Worm (Caenorhabditis elegans): ENCODE data around the gene F14F9.2.

Gene F14F9.2

DNA sequence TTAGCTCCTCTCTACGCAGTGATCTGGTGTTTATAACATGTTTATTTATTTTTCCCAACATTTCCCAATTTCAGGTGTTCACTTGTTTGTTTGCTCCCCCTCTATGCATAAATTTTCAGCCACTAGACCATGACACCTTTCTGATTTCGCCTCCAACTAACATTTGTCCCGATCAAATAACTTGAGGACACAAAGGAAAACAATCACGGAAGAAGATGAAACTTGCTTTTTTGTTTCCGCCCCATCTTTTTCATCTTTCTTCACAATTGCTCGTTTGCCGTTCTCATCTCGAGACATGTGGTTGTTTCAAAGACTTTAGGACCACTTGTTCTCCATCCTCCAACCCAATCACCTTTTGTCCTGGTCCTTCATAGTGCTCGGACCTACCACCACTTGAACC lies 17.8 kb upstream of the F14F9.2 start, which contains the start of gene F14F9.5:
Gene F14F9.5, plus strand, starts transcription at position 301 of the 400 bp plus-strand sequence.
- no peak for TF ChIP-seq hnd-1 (tag; optimal IDR thresholded peaks at IDR 0.05)
- TF ChIP-seq tbx-37 (GFP tag; conservative IDR thresholded peaks at IDR 0.05), result no peak
- no peak for TF ChIP-seq hmbx-1 (tag; optimal IDR thresholded peaks at IDR 0.05)
- TF ChIP-seq tra-4 (tag; optimal IDR thresholded peaks at IDR 0.05), result no peak
- no peak for TF ChIP-seq hmg-4 (GFP tag; optimal IDR thresholded peaks at IDR 0.05)
- TF ChIP-seq sea-1 (GFP tag; conservative IDR thresholded peaks at IDR 0.05), result no peak
- no peak for TF ChIP-seq tbx-11 (GFP tag; IDR thresholded peaks at IDR 0.05)

DNA sequence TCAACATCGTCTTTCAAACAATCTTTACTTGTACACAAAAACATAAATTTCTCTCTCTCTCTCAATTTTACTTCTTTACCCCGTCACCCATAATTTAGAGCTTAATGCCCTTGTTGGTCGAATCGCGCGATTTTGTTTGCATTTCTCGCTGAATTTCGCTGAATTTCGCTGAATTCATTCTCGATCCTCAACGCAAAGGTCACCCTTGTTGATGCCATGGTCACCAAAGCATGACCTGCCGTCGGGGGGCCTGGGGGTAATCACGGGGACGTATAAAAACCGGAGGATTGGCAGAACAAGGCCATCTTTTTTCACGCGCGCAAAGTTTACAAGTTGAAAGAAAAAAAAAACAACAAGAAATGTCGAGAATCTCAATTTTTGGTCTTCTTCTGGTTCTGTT lies 14.6 kb upstream of the F14F9.2 start, which contains the start of gene F14F9.8:
Gene F14F9.8, plus strand, starts transcription at position 301 of the 400 bp plus-strand sequence.
- TF ChIP-seq tbx-37 (GFP tag; conservative IDR thresholded peaks at IDR 0.05) (no peak), hmbx-1 (tag; optimal IDR thresholded peaks at IDR 0.05) (no peak), hnd-1 (tag; optimal IDR thresholded peaks at IDR 0.05) (no peak), ceh-36 (tag; optimal IDR thresholded peaks at IDR 0.05) (no peak), tra-4 (tag; optimal IDR thresholded peaks at IDR 0.05) (no peak), B0310.2 (tag; optimal IDR thresholded peaks at IDR 0.05) (no peak), ama-1 (optimal IDR thresholded peaks at IDR 0.05) (no peak), ets-7 (tag; optimal IDR thresholded peaks at IDR 0.05) (no peak), flt-1 (GFP tag; IDR thresholded peaks at IDR 0.05) (no peak), sea-1 (GFP tag; conservative IDR thresholded peaks at IDR 0.05) (no peak), hmg-4 (GFP tag; optimal IDR thresholded peaks at IDR 0.05) (no peak), ceh-13 (GFP tag; optimal IDR thresholded peaks at IDR 0.05) (no peak), F13C5.2 (tag; optimal IDR thresholded peaks at IDR 0.05) (no peak), tbx-11 (GFP tag; IDR thresholded peaks at IDR 0.05) (no peak), aly-1 (tag; optimal IDR thresholded peaks at IDR 0.05) (no peak), pes-1 (GFP tag; IDR thresholded peaks at IDR 0.05) (no peak), scrt-1 (GFP tag; IDR thresholded peaks at IDR 0.05) (no peak)

DNA sequence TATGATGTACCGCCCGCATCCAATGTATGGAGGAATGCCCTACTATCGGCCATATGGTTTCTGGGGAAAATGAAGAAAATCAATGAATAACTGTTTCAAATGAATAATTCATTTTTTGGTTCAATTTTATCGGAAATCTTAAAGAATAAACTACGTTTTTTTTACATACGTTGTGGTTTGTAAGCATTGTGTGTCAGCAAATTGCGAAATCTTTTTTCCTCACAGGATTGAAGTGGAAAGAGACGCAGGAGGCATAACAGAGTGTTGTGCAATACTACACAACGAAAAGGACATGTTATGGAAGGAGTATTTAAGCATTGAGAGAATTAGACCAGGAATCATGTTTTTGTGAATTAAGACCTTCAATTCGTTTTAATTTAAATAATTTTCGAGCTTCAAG lies 13.3 kb upstream of the F14F9.2 start:
- TF ChIP-seq hnd-1 (tag; optimal IDR thresholded peaks at IDR 0.05) (no peak), sea-1 (GFP tag; conservative IDR thresholded peaks at IDR 0.05) (no peak), flt-1 (GFP tag; IDR thresholded peaks at IDR 0.05) (no peak), ceh-36 (tag; optimal IDR thresholded peaks at IDR 0.05) (no peak), tbx-37 (GFP tag; conservative IDR thresholded peaks at IDR 0.05) (no peak), tra-4 (tag; optimal IDR thresholded peaks at IDR 0.05) (no peak)

DNA sequence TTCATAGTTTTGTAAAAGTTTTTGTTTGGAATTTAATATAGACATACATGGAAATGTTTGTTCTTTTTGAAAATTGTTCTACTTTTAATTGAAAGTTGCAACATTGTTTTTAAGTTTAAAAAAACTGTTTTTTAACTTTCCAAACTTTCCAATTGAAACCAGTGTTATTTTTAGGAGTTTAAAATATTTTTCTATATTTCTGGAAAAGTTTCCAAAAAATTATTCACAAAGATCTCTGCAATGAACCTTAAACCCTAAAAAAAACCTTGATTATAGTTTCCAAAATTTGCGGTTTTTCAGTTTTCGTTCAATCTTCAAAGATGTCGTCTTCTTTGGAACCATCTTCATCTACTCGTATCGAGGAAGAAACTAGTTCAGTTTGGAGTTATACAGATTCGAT lies 12.2 kb upstream of the F14F9.2 start, which contains the start of gene F14F9.4:
Gene F14F9.4, plus strand, starts transcription at position 301 of the 400 bp plus-strand sequence.
- TF ChIP-seq flt-1 (GFP tag; IDR thresholded peaks at IDR 0.05) (no peak), ceh-36 (tag; optimal IDR thresholded peaks at IDR 0.05) (no peak), scrt-1 (GFP tag; IDR thresholded peaks at IDR 0.05) (no peak), tra-4 (tag; optimal IDR thresholded peaks at IDR 0.05) (no peak), ceh-13 (GFP tag; optimal IDR thresholded peaks at IDR 0.05) (no peak), tbx-11 (GFP tag; IDR thresholded peaks at IDR 0.05) (no peak), hmbx-1 (tag; optimal IDR thresholded peaks at IDR 0.05) (no peak), hmg-4 (GFP tag; optimal IDR thresholded peaks at IDR 0.05) (no peak)

DNA sequence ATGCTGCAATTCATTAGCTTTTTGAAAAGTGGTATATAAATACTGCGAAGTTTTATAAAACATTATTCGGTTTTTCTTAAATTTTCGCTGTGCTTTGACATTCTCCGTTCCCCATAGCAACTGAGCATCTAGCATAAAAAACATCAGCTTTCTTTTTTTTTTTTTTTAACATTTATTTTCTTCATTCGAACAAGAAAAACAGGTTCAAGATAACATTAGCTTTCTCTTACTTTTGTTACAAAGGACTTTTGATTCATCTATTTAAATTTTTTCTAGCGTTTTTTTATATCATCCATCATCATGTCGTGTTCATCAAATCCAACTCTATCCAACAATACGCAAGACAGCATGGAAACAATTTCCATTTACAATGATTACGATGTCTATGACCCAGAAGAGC lies 6.7 kb upstream of the F14F9.2 start, which contains the start of gene F14F9.3:
Gene F14F9.3, plus strand, starts transcription at position 301 of the 400 bp plus-strand sequence.
- TF ChIP-seq F13C5.2 (tag; optimal IDR thresholded peaks at IDR 0.05) (no peak), tbx-37 (GFP tag; conservative IDR thresholded peaks at IDR 0.05) (no peak)

DNA sequence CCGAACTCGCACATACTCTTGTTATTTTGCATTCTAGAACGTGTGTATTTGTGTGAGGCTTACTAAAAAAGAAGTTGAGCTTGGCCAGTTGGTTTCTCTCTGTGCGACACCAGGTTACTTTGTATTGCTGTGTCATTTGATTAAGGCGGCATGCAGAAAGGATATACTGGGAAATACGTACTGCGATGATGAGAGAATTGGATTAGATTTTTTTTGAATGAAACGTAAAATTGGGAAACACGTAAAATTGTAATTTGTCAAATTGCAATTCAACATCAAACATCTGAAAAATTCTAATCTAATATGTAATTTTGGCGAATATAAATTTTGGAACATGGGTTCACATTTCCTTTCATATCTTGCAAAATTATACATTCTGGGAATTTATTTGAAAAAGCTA lies 856 bp upstream of the F14F9.2 start, which contains the start of gene srh-129:
Gene srh-129, minus strand, starts transcription at position 101 of the 400 bp plus-strand sequence.
- TF ChIP-seq hnd-1 (tag; optimal IDR thresholded peaks at IDR 0.05), result no peak
- no peak for TF ChIP-seq tra-4 (tag; optimal IDR thresholded peaks at IDR 0.05)
- TF ChIP-seq aly-1 (tag; optimal IDR thresholded peaks at IDR 0.05), result no peak
- no peak for TF ChIP-seq ceh-36 (tag; optimal IDR thresholded peaks at IDR 0.05)
- TF ChIP-seq F13C5.2 (tag; optimal IDR thresholded peaks at IDR 0.05), result no peak
- no peak for TF ChIP-seq ets-7 (tag; optimal IDR thresholded peaks at IDR 0.05)

DNA sequence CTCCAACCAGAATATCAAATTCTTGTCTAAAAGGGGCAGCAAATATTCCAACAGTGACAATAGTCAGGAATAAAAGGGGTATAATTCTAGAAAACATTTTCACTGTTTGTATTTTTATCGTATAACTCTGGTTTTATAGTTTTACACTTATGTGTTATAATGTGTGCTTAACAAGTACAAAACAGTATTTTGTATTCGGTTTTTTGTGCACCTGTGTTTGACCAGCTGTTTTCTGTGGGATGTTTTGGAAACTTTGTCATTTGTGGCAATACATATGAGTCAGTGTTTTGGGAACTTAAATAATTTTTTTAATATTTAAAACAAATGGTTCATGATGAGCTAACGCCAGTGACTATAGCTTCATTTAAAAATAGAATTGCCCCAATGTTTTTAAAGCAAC lies 1.8 kb downstream of the F14F9.2 start, which contains the start of gene F14F9.6:
Gene F14F9.6, minus strand, starts transcription at position 101 of the 400 bp plus-strand sequence.
- TF ChIP-seq B0310.2 (tag; optimal IDR thresholded peaks at IDR 0.05) (no peak), aly-1 (tag; optimal IDR thresholded peaks at IDR 0.05) (no peak), flt-1 (GFP tag; IDR thresholded peaks at IDR 0.05) (no peak), sea-1 (GFP tag; conservative IDR thresholded peaks at IDR 0.05) (no peak)

DNA sequence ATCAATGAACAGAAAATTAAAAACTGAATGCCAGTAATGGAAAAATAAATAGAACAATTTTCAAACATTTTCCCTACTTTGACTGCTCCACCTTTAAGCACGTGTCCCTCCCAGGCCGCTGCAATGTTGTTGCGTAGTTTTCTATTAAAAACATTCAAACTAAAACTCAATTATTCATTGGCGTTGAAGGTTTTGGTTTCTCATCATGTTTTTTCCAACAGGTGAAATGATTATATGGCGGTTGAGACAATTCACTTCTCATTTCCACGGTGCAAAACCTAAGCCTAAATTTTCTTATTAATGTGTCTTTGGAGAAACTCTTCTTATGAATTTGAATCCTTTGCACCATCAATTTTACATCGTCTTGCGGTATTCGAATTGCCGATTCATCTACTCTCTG lies 6.2 kb downstream of the F14F9.2 start, which contains the start of gene srh-130:
Gene srh-130, plus strand, starts transcription at position 301 of the 400 bp plus-strand sequence.
- TF ChIP-seq ceh-36 (tag; optimal IDR thresholded peaks at IDR 0.05) (no peak), scrt-1 (GFP tag; IDR thresholded peaks at IDR 0.05) (no peak)

DNA sequence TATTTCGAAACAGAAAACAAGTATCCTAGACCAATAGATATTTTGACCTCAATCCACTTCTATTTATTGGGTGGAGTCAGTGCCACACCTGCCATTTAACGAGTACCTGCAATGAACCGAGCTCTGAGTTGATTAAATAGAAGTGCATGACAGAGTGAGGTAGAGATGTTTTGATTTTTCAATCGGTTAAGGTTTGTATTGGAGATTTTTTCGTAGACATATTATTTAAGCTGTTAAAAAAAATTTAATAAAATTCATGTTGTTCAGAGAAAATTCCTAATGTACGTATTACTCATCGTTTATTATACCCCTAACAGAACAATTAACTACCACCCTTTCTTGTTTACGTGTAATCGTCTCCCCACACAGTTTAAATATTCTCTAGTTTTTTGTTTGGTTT lies 10.9 kb downstream of the F14F9.2 start, which contains the start of gene srx-38:
Gene srx-38, minus strand, starts transcription at position 101 of the 400 bp plus-strand sequence.
- TF ChIP-seq sea-1 (GFP tag; conservative IDR thresholded peaks at IDR 0.05), result no peak
- TF ChIP-seq scrt-1 (GFP tag; IDR thresholded peaks at IDR 0.05), result no peak
- no peak for TF ChIP-seq hmg-4 (GFP tag; optimal IDR thresholded peaks at IDR 0.05)
- no peak for TF ChIP-seq tbx-11 (GFP tag; IDR thresholded peaks at IDR 0.05)
